Fruit fly (Drosophila melanogaster) whole organism, embryonic: ENCODE data around the gene CG13896.
A peak's percentile ranks its signal among the peaks of the same experiment; 100 is the strongest.

ENCODE experiments used
- Ada2b ChIP-seq: fragments of 200-800 bp; sonication (Bioruptor generic); IDR thresholded peaks from 2 replicates; pipeline ENCODE4 v1.3.6; 2022; ENCODE audit warnings: missing biosample characterization, missing genetic modification characterization
- Adf1 ChIP-seq: fragments of 200-800 bp; sonication (Bioruptor generic); IDR thresholded peaks from 2 replicates; pipeline ENCODE4 v1.3.6; 2022; ENCODE audit warnings: missing biosample characterization, missing genetic modification characterization
- Atf-2 ChIP-seq: fragments of 200-800 bp; sonication (Bioruptor generic); optimal IDR thresholded peaks from 2 replicates; lab custom pipeline; 2016; ENCODE audit warnings: missing biosample characterization, missing genetic modification characterization
- Awh ChIP-seq: fragments of 200-800 bp; sonication (Bioruptor generic); IDR thresholded peaks from 2 replicates; pipeline ENCODE4, ENCODE4 v1.3.6; 2022; ENCODE audit warnings: missing biosample characterization, missing genetic modification characterization
- CG10543 ChIP-seq: fragments of 200-800 bp; sonication (Bioruptor generic); optimal IDR thresholded peaks from 3 replicates; lab custom pipeline; 2017; ENCODE audit warnings: missing biosample characterization, mild to moderate bottlenecking, missing genetic modification characterization, moderate library complexity
- CG11456 ChIP-seq: fragments of 200-800 bp; sonication (Bioruptor generic); IDR thresholded peaks from 3 replicates; pipeline ENCODE4 v1.3.6; 2022; ENCODE audit warnings: missing biosample characterization, missing genetic modification characterization
- CG1233 ChIP-seq: fragments of 200-800 bp; sonication (Bioruptor generic); optimal IDR thresholded peaks from 4 replicates; lab custom pipeline; 2018; ENCODE audit warnings: missing biosample characterization, mild to moderate bottlenecking, missing genetic modification characterization
- CG16779 ChIP-seq: fragments of 200-800 bp; sonication (Bioruptor generic); IDR thresholded peaks from 2 replicates; pipeline ENCODE4 v1.3.6; 2022; ENCODE audit warnings: missing biosample characterization, missing genetic modification characterization
- CG31365 ChIP-seq: fragments of 200-800 bp; sonication (Bioruptor generic); optimal IDR thresholded peaks from 2 replicates; lab custom pipeline; 2018; ENCODE audit warnings: missing biosample characterization, mild to moderate bottlenecking, missing genetic modification characterization
- CG3163 ChIP-seq: fragments of 200-800 bp; sonication (Bioruptor generic); optimal IDR thresholded peaks from 3 replicates; lab custom pipeline; 2016; ENCODE audit warnings: missing biosample characterization, missing genetic modification characterization
- CG32532 ChIP-seq: fragments of 200-800 bp; sonication (Bioruptor generic); IDR thresholded peaks from 2 replicates; pipeline ENCODE4 v1.3.6; 2022; ENCODE audit warnings: missing biosample characterization, missing genetic modification characterization
- CG32767 ChIP-seq: fragments of 200-800 bp; sonication (Bioruptor generic); IDR thresholded peaks from 2 replicates; pipeline ENCODE4 v1.3.6; 2022; ENCODE audit warnings: missing biosample characterization, missing genetic modification characterization
- CG33213 ChIP-seq: fragments of 200-800 bp; sonication (Bioruptor generic); optimal IDR thresholded peaks from 3 replicates; lab custom pipeline; 2016; ENCODE audit warnings: missing biosample characterization, missing genetic modification characterization
- CG3847 ChIP-seq: fragments of 200-800 bp; sonication (Bioruptor generic); IDR thresholded peaks from 2 replicates; pipeline ENCODE4 v1.3.6; 2022; ENCODE audit warnings: missing biosample characterization, missing genetic modification characterization
- CG3995 ChIP-seq: fragments of 200-800 bp; sonication (Bioruptor generic); optimal IDR thresholded peaks from 3 replicates; lab custom pipeline; 2016; ENCODE audit warnings: missing biosample characterization, missing genetic modification characterization
- CG5180 ChIP-seq: fragments of 200-800 bp; sonication (Bioruptor generic); optimal IDR thresholded peaks from 3 replicates; lab custom pipeline; 2017; ENCODE audit warnings: missing biosample characterization, missing genetic modification characterization, mild to moderate bottlenecking, moderate library complexity, missing genetic modification reagents
- CG6683 ChIP-seq: fragments of 200-800 bp; sonication (Bioruptor generic); optimal IDR thresholded peaks from 2 replicates; lab custom pipeline; 2017; ENCODE audit warnings: missing biosample characterization, mild to moderate bottlenecking, missing genetic modification characterization, missing genetic modification reagents
- CG7987 ChIP-seq: fragments of 200-800 bp; sonication (Bioruptor generic); optimal IDR thresholded peaks from 2 replicates; lab custom pipeline; 2018; ENCODE audit warnings: missing biosample characterization, mild to moderate bottlenecking, missing genetic modification characterization, moderate library complexity
- CkIIα-i1 ChIP-seq: fragments of 200-800 bp; sonication (Bioruptor generic); IDR thresholded peaks from 2 replicates; pipeline ENCODE4 v1.3.6; 2022; ENCODE audit warnings: missing biosample characterization, missing genetic modification characterization
- Dbx ChIP-seq: fragments of 200-800 bp; sonication (Bioruptor generic); IDR thresholded peaks from 3 replicates; pipeline ENCODE4 v1.3.6; 2022; ENCODE audit warnings: missing biosample characterization, missing genetic modification characterization
- E2f2 ChIP-seq: fragments of 200-800 bp; sonication (Bioruptor generic); IDR thresholded peaks from 2 replicates; pipeline ENCODE4 v1.3.6; 2022; ENCODE audit warnings: missing biosample characterization, missing genetic modification characterization
- HLH4C ChIP-seq: fragments of 200-800 bp; sonication (Bioruptor generic); IDR thresholded peaks from 3 replicates; pipeline ENCODE4 v1.3.6; 2022; ENCODE audit warnings: missing biosample characterization, missing genetic modification characterization; ENCODE audit not compliant: partially characterized antibody
- Nf-YC ChIP-seq: fragments of 200-800 bp; optimal IDR thresholded peaks from 3 replicates; lab custom pipeline; 2019; ENCODE audit warnings: missing biosample characterization, mild to moderate bottlenecking, missing genetic modification characterization, moderate library complexity
- Oaz ChIP-seq: fragments of 200-800 bp; sonication (Bioruptor generic); IDR thresholded peaks from 2 replicates; pipeline ENCODE4 v1.3.6; 2022; ENCODE audit warnings: missing biosample characterization, missing genetic modification characterization
- Rfx ChIP-seq: fragments of 200-800 bp; sonication (Bioruptor generic); IDR thresholded peaks from 2 replicates; pipeline ENCODE4 v1.3.6; 2022; ENCODE audit warnings: missing biosample characterization, missing genetic modification characterization
- Trl ChIP-seq, 3 experiments: fragments of >200 bp in 2 of 3; fragments of 200-800 bp in 1 of 3; sonication (Bioruptor generic) in 1 of 3; optimal IDR thresholded peaks; 2 replicates in 1 of 3; 3 replicates in 2 of 3; lab custom pipeline; 2016 to 2017; ENCODE audit warnings: missing biosample characterization in 1 of 3, missing genetic modification characterization in 1 of 3
- Vsx1 ChIP-seq: fragments of 200-800 bp; sonication (Bioruptor generic); optimal IDR thresholded peaks from 2 replicates; lab custom pipeline; 2017; ENCODE audit warnings: missing biosample characterization, mild to moderate bottlenecking, missing genetic modification characterization, missing genetic modification reagents
- Xrp1 ChIP-seq: fragments of 200-800 bp; sonication (Bioruptor generic); IDR thresholded peaks from 2 replicates; pipeline ENCODE4 v1.3.6; 2022; ENCODE audit warnings: missing biosample characterization, missing genetic modification characterization
- bowl ChIP-seq: fragments of 200-800 bp; sonication (Bioruptor generic); IDR thresholded peaks from 2 replicates; pipeline ENCODE4 v1.3.6; 2022; ENCODE audit warnings: missing biosample characterization, missing genetic modification characterization
- ci ChIP-seq: fragments of 200-800 bp; sonication (Bioruptor generic); IDR thresholded peaks from 3 replicates; pipeline ENCODE4 v1.3.6; 2022; ENCODE audit warnings: missing biosample characterization, missing genetic modification characterization
- lilli ChIP-seq: fragments of 200-800 bp; sonication (Bioruptor generic); optimal IDR thresholded peaks from 3 replicates; lab custom pipeline; 2016; ENCODE audit warnings: missing biosample characterization, missing genetic modification characterization
- lmd ChIP-seq: fragments of 200-800 bp; sonication (Bioruptor generic); IDR thresholded peaks from 2 replicates; pipeline ENCODE4 v1.3.6; 2022; ENCODE audit warnings: missing biosample characterization, missing genetic modification characterization
- nerfin-1 ChIP-seq: fragments of 200-800 bp; sonication (Bioruptor generic); optimal IDR thresholded peaks from 3 replicates; lab custom pipeline; 2019; ENCODE audit warnings: missing biosample characterization, mild to moderate bottlenecking, missing genetic modification characterization, moderate library complexity
- nom ChIP-seq: fragments of 200-800 bp; sonication (Bioruptor generic); optimal IDR thresholded peaks from 2 replicates; lab custom pipeline; 2017; ENCODE audit warnings: missing biosample characterization, missing genetic modification characterization, mild to moderate bottlenecking, moderate library complexity, missing genetic modification reagents
- pan ChIP-seq, 4 experiments: fragments of >200 bp in 3 of 4; fragments of 200-800 bp in 1 of 4; sonication (Bioruptor generic) in 1 of 4; optimal IDR thresholded peaks in 3 of 4; IDR thresholded peaks in 1 of 4; 2 replicates each; pipeline versions ENCODE4 v1.3.6 to Lab custom; 2017 to 2022; ENCODE audit warnings: missing biosample characterization in 2 of 4, missing genetic modification characterization in 2 of 4, mixed read lengths in 1 of 4
- pb ChIP-seq: fragments of 200-800 bp; sonication (Bioruptor generic); optimal IDR thresholded peaks from 3 replicates; lab custom pipeline; 2016; ENCODE audit warnings: missing biosample characterization, missing genetic modification characterization
- pros ChIP-seq: fragments of 200-800 bp; sonication (Bioruptor generic); optimal IDR thresholded peaks from 3 replicates; lab custom pipeline; 2019; ENCODE audit warnings: missing biosample characterization, mild to moderate bottlenecking, missing genetic modification characterization, moderate library complexity
- scrt ChIP-seq: fragments of 200-800 bp; sonication (Bioruptor generic); optimal IDR thresholded peaks from 2 replicates; lab custom pipeline; 2018; ENCODE audit warnings: missing biosample characterization, mild to moderate bottlenecking, missing genetic modification characterization, moderate library complexity
- sens ChIP-seq: fragments of 200-800 bp; sonication (Bioruptor generic); peaks from one replicate; lab custom pipeline; 2016; ENCODE audit warnings: missing biosample characterization, missing genetic modification characterization
- sim ChIP-seq: fragments of 200-800 bp; sonication (Bioruptor generic); IDR thresholded peaks from 2 replicates; pipeline ENCODE4 v1.3.6; 2022; ENCODE audit warnings: missing biosample characterization, missing genetic modification characterization
- sqz ChIP-seq: fragments of 200-800 bp; sonication (Bioruptor generic); optimal IDR thresholded peaks from 3 replicates; lab custom pipeline; 2018; ENCODE audit warnings: missing biosample characterization, mild to moderate bottlenecking, missing genetic modification characterization
- sr ChIP-seq: fragments of 200-800 bp; sonication (Bioruptor generic); IDR thresholded peaks from 3 replicates; pipeline ENCODE4 v1.3.6; 2022; ENCODE audit warnings: missing biosample characterization, missing genetic modification characterization
- stc ChIP-seq: fragments of 200-800 bp; sonication (Bioruptor generic); IDR thresholded peaks from 2 replicates; pipeline ENCODE4 v1.3.6; 2022; ENCODE audit warnings: missing biosample characterization, missing genetic modification characterization
- ttk ChIP-seq: fragments of 200-800 bp; sonication (Bioruptor generic); IDR thresholded peaks from 2 replicates; pipeline ENCODE4 v2.1.2; 2022; ENCODE audit warnings: missing biosample characterization, missing genetic modification characterization
- usp ChIP-seq: fragments of >200 bp; optimal IDR thresholded peaks from 2 replicates; lab custom pipeline; 2017; ENCODE audit warnings: missing biosample characterization, missing genetic modification characterization
- vnd ChIP-seq: fragments of 200-800 bp; sonication (Bioruptor generic); IDR thresholded peaks from 3 replicates; pipeline ENCODE4 v1.3.6; 2022; ENCODE audit warnings: missing biosample characterization, missing genetic modification characterization; ENCODE audit not compliant: partially characterized antibody
- zen ChIP-seq: fragments of 200-800 bp; sonication (Bioruptor generic); optimal IDR thresholded peaks from 3 replicates; lab custom pipeline; 2018; ENCODE audit warnings: missing biosample characterization, mild to moderate bottlenecking, missing genetic modification characterization, moderate library complexity

The CG13896 gene

dm6 chr3L:754612-755011, 43.0 kb upstream of the CG13896 start (continued):
- TF ChIP-seq CG5180 (GFP tag; lab: Kevin White, UChicago) (no peak), lilli (no peak), CG1233 (no peak), CG31365 (tag; lab: Kevin White, UChicago) (no peak), vnd (GFP tag; lab: Robert Waterston, UW) (no peak), HLH4C (GFP tag; lab: Robert Waterston, UW) (no peak), scrt (GFP tag; lab: Kevin White, UChicago) (no peak), usp (GFP tag; lab: Kevin White, UChicago) (no peak), Vsx1 (GFP tag; lab: Kevin White, UChicago) (no peak), sqz (GFP tag; lab: Kevin White, UChicago) (no peak), CkIIα-i1 (GFP tag; lab: Robert Waterston, UW) (no peak), CG11456 (GFP tag; lab: Robert Waterston, UW) (no peak), bowl (GFP tag; lab: Robert Waterston, UW) (no peak), ci (0 out of 3 replicates have a peak, but pooled peaks have one; percentile 52), Xrp1 (peak; percentile 69; the same call in 1 of the 2 replicates)

dm6 chr3L:753568-754156, 42.0 kb upstream of the CG13896 start:
- TF ChIP-seq nerfin-1 (tag; lab: Kevin White, UChicago) (no peak), CG11456 (GFP tag; lab: Robert Waterston, UW) (0 out of 3 replicates have a peak, but pooled peaks have one; percentile 17), Trl (optimal IDR thresholded peaks at IDR 0.05; lab: Kevin White, UChicago) (no peak), Trl (GFP tag; optimal IDR thresholded peaks at IDR 0.05; lab: Kevin White, UChicago) (peak; percentile 3), Dbx (GFP tag; lab: Robert Waterston, UW) (peak; percentile 40; the same call in 2 of the 3 replicates), CG32767 (GFP tag; lab: Robert Waterston, UW) (0 out of 2 replicates have a peak, but pooled peaks have one; percentile 37), CG33213 (GFP tag; lab: Kevin White, UChicago) (no peak), CG3847 (GFP tag; lab: Robert Waterston, UW) (peak; percentile 40), Nf-YC (peak; percentile 32), sens (peak; percentile 68), lilli (no peak), CG7987 (GFP tag; lab: Kevin White, UChicago) (no peak), Rfx (GFP tag; lab: Robert Waterston, UW) (peak; percentile 24), Atf-2 (GFP tag; lab: Kevin White, UChicago) (no peak), ttk (GFP tag; lab: Robert Waterston, UW) (no peak), nom (GFP tag; lab: Kevin White, UChicago) (peak; percentile 13), CG32532 (GFP tag; lab: Robert Waterston, UW) (peak; percentile 7; the same call in 1 of the 2 replicates), lmd (GFP tag; lab: Robert Waterston, UW) (0 out of 2 replicates have a peak, but pooled peaks have one; percentile 8), Awh (GFP tag; lab: Robert Waterston, UW) (0 out of 2 replicates have a peak, but pooled peaks have one; percentile 9), E2f2 (peak; percentile 25; the same call in 1 of the 2 replicates), CG10543 (peak; percentile 9), Oaz (GFP tag; lab: Robert Waterston, UW) (no peak), stc (GFP tag; lab: Robert Waterston, UW) (0 out of 2 replicates have a peak, but pooled peaks have one; percentile 11), ci (peak; percentile 50; the same call in 1 of the 3 replicates), Ada2b (GFP tag; lab: Robert Waterston, UW) (0 out of 2 replicates have a peak, but pooled peaks have one; percentile 9), pan (optimal IDR thresholded peaks at IDR 0.05; lab: Kevin White, UChicago) (no peak), pan (GFP tag; optimal IDR thresholded peaks at IDR 0.05 in 1 of 2, IDR thresholded peaks at IDR 0.05 in 1 of 2) (peak in 1 of 2 experiments; percentile 4), zen (peak; percentile 63), CG3163 (peak; percentile 17), sr (GFP tag; lab: Robert Waterston, UW) (peak; percentile 56; the same call in 1 of the 3 replicates), CG3995 (no peak), pros (GFP tag; lab: Kevin White, UChicago) (peak; percentile 56), CG6683 (no peak), Xrp1 (peak; percentile 35; the same call in 1 of the 2 replicates), sim (GFP tag; lab: Robert Waterston, UW) (0 out of 2 replicates have a peak, but pooled peaks have one; percentile 12), Adf1 (GFP tag; lab: Robert Waterston, UW) (no peak; the same call in 1 of the 2 replicates), pb (GFP tag; lab: Kevin White, UChicago) (peak; percentile 19), CG16779 (0 out of 2 replicates have a peak, but pooled peaks have one; percentile 12)
